Worm (Caenorhabditis elegans): ENCODE results near the gene mrps-24.

- TF ChIP-seq hlh-30 (tag; optimal IDR thresholded peaks at IDR 0.05; ENCODE audit: insufficient read depth) (no peak), lin-11 (tag; optimal IDR thresholded peaks at IDR 0.05) (no peak), npax-4 (tag; optimal IDR thresholded peaks at IDR 0.05) (no peak)
These were observed 30.7 kb upstream of the mrps-24 start for ce11 chrIV:7679120-7679519.
